Worm (Caenorhabditis elegans): ENCODE data around the gene fipr-4.

Gene fipr-4

DNA sequence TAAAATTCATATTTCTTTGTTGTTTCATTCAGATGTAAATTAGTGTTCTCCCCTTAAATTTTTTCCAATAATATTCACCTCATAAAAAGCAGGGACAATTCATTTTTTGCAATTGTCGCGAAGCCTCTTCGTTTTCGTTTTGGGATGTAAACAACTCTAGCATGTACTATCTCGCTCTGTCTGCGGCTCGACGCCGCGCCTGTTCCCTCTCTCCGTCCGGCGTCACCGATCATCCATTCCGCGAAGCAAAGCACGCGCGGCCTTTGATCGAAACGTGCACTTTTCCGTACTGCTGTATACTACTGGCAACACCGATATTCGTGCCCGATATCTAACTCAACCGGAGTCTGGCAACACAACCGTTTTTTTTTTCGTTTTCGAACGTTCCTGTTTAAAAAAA, 18.7 kb upstream of the fipr-4 start:
- peak; percentile 10; the same call in 1 of the 2 replicates for TF ChIP-seq let-526 (GFP tag; IDR thresholded peaks at IDR 0.05)
- peak; percentile 82 for TF ChIP-seq zfh-2 (GFP tag; conservative IDR thresholded peaks at IDR 0.05)
- no peak for TF ChIP-seq tlf-1 (GFP tag; optimal IDR thresholded peaks at IDR 0.05)
- TF ChIP-seq hlh-12 (tag; optimal IDR thresholded peaks at IDR 0.05), result no peak
- no peak; the same call in 1 of the 2 replicates for TF ChIP-seq ztf-28 (GFP tag; IDR thresholded peaks at IDR 0.05)
- TF ChIP-seq fkh-3 (tag; optimal IDR thresholded peaks at IDR 0.05), result no peak
- no peak for TF ChIP-seq ztf-22 (GFP tag; optimal IDR thresholded peaks at IDR 0.05)
- no peak for TF ChIP-seq snpc-3.4 (tag; optimal IDR thresholded peaks at IDR 0.05)
- no peak for TF ChIP-seq athp-1 (tag; optimal IDR thresholded peaks at IDR 0.05)
- no peak for TF ChIP-seq sptf-2 (GFP tag; optimal IDR thresholded peaks at IDR 0.05)
- TF ChIP-seq him-1 (tag; optimal IDR thresholded peaks at IDR 0.05), result no peak
- TF ChIP-seq lin-26 (GFP tag; IDR thresholded peaks at IDR 0.05), result peak; percentile 44; the same call in 1 of the 2 replicates
- no peak for TF ChIP-seq ceh-91 (GFP tag; IDR thresholded peaks at IDR 0.05)
- no peak for TF ChIP-seq atf-7 (tag; optimal IDR thresholded peaks at IDR 0.05)
- 0 out of 2 replicates have a peak, but pooled peaks have one; percentile 25 for TF ChIP-seq nfyb-1 (GFP tag; IDR thresholded peaks at IDR 0.05)
- 0 out of 2 replicates have a peak, but pooled peaks have one; percentile 5 for TF ChIP-seq D2030.7 (GFP tag; IDR thresholded peaks at IDR 0.05)
- TF ChIP-seq ceh-100 (GFP tag; IDR thresholded peaks at IDR 0.05), result no peak
- no peak for TF ChIP-seq Y53F4B.3 (GFP tag; IDR thresholded peaks at IDR 0.05)
- TF ChIP-seq ceh-40 (GFP tag; IDR thresholded peaks at IDR 0.05), result 0 out of 2 replicates have a peak, but pooled peaks have one; percentile 48
- TF ChIP-seq egl-44 (GFP tag; IDR thresholded peaks at IDR 0.05), result 0 out of 2 replicates have a peak, but pooled peaks have one; percentile 47
- TF ChIP-seq lsl-1 (GFP tag; optimal IDR thresholded peaks at IDR 0.05), result no peak
- no peak for TF ChIP-seq B0035.1 (tag; optimal IDR thresholded peaks at IDR 0.05)
- TF ChIP-seq B0019.2 (GFP tag; conservative IDR thresholded peaks at IDR 0.05), result no peak
- TF ChIP-seq hmg-1.2 (GFP tag; IDR thresholded peaks at IDR 0.05), result peak; percentile 17; the same call in 1 of the 2 replicates
- TF ChIP-seq xnd-1 (tag; optimal IDR thresholded peaks at IDR 0.05), result no peak
- TF ChIP-seq dox-1 (GFP tag; IDR thresholded peaks at IDR 0.05), result 0 out of 2 replicates have a peak, but pooled peaks have one; percentile 9
- no peak for TF ChIP-seq madf-10 (tag; optimal IDR thresholded peaks at IDR 0.05)

DNA sequence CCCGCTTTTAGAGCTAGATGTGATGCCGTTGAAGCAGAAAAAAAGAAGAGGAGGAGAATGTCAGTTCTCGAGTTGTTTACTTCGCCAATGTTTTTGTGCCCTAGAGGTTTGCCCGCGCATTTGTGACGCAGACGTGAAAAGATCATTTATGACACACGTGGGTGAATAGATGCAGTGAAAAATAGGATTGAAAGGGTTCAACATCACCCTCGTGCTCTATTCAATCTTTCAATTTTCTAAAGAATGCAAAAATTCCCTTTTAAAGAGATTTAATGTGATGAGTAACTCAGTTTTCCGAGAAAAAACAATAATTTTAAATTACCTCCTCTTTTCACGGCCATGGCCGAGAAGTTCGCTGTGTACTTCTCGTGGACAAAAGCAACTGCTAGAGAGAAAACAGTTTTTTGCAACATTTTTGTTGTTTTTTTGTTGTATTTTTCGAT, 18.2 kb upstream of the fipr-4 start:
- TF ChIP-seq F57A8.1 (GFP tag; optimal IDR thresholded peaks at IDR 0.05), result no peak
- TF ChIP-seq sptf-2 (GFP tag; optimal IDR thresholded peaks at IDR 0.05), result no peak
- TF ChIP-seq madf-6 (GFP tag; IDR thresholded peaks at IDR 0.05), result peak; percentile 50
- TF ChIP-seq die-1 (tag; optimal IDR thresholded peaks at IDR 0.05), result no peak
- TF ChIP-seq somi-1 (GFP tag; optimal IDR thresholded peaks at IDR 0.05), result peak; percentile 45
- TF ChIP-seq Y67H2A.10 (GFP tag; conservative IDR thresholded peaks at IDR 0.05), result no peak
- no peak for TF ChIP-seq snpc-4 (GFP tag; optimal IDR thresholded peaks at IDR 0.05)
- no peak for TF ChIP-seq snpc-4 (tag; optimal IDR thresholded peaks at IDR 0.05)
- TF ChIP-seq lin-35 (GFP tag; optimal IDR thresholded peaks at IDR 0.05), result peak in 1 of 3 experiments; percentile 54
- TF ChIP-seq egl-18 (GFP tag; IDR thresholded peaks at IDR 0.05), result no peak
- TF ChIP-seq F10E7.11 (tag; optimal IDR thresholded peaks at IDR 0.05), result no peak
- TF ChIP-seq mes-4 (tag; optimal IDR thresholded peaks at IDR 0.05), result no peak
- TF ChIP-seq ceh-58 (GFP tag; IDR thresholded peaks at IDR 0.05), result no peak
- TF ChIP-seq F33H1.4 (GFP tag; IDR thresholded peaks at IDR 0.05), result no peak
- no peak for TF ChIP-seq fkh-3 (tag; optimal IDR thresholded peaks at IDR 0.05)
- TF ChIP-seq nhr-27 (tag; optimal IDR thresholded peaks at IDR 0.05), result no peak
- no peak for TF ChIP-seq tbx-9 (tag; optimal IDR thresholded peaks at IDR 0.05; ENCODE audit: borderline replicate concordance)
- no peak for TF ChIP-seq hsf-1 (GFP tag; IDR thresholded peaks at IDR 0.05)
- TF ChIP-seq ceh-100 (GFP tag; IDR thresholded peaks at IDR 0.05), result no peak
- no peak for TF ChIP-seq ztf-18 (tag; optimal IDR thresholded peaks at IDR 0.05)
- no peak for TF ChIP-seq unc-62 (GFP tag; optimal IDR thresholded peaks at IDR 0.05)
- TF ChIP-seq egrh-3 (GFP tag; IDR thresholded peaks at IDR 0.05), result no peak
- TF ChIP-seq D2030.7 (GFP tag; IDR thresholded peaks at IDR 0.05), result peak; percentile 37; the same call in 1 of the 2 replicates
- TF ChIP-seq B0261.1 (tag; optimal IDR thresholded peaks at IDR 0.05), result no peak
- TF ChIP-seq athp-1 (tag; optimal IDR thresholded peaks at IDR 0.05), result no peak
- no peak for TF ChIP-seq rec-8 (tag; optimal IDR thresholded peaks at IDR 0.05)
- peak; percentile 46 for TF ChIP-seq ceh-91 (GFP tag; IDR thresholded peaks at IDR 0.05)

Data from whole organism, young adult.